Worm (Caenorhabditis elegans) whole organism, late embryonic: ENCODE data around the gene math-8.

Experiments
- C38D4.7 ChIP-seq: fragments of 200-800 bp; sonication (Bioruptor generic); optimal IDR thresholded peaks from 2 replicates; lab custom pipeline; 2018; ENCODE audit warnings: mild to moderate bottlenecking, missing genetic modification characterization, moderate library complexity, missing compliant biosample characterization
- F13H6.1 ChIP-seq: sonication (generic microtip); optimal IDR thresholded peaks from 2 replicates; lab custom pipeline; 2016; ENCODE audit warnings: missing genetic modification characterization, missing compliant biosample characterization
- pag-3 ChIP-seq: sonication (generic microtip); optimal IDR thresholded peaks from 2 replicates; lab custom pipeline; 2016; ENCODE audit warnings: missing compliant biosample characterization, missing genetic modification characterization, borderline replicate concordance
- pat-9 ChIP-seq: fragments of 200-800 bp; sonication (Bioruptor generic); optimal IDR thresholded peaks from 2 replicates; lab custom pipeline; 2018; ENCODE audit warnings: mild to moderate bottlenecking, missing genetic modification characterization, moderate library complexity, missing compliant biosample characterization
- pha-4 ChIP-seq: fragments of 150-350 bp; optimal IDR thresholded peaks from 2 replicates; lab custom pipeline; 2018; ENCODE audit warnings: missing biosample characterization, missing genetic modification reagents, missing genetic modification characterization
- rnt-1 ChIP-seq: sonication (generic microtip); optimal IDR thresholded peaks from 2 replicates; lab custom pipeline; 2016; ENCODE audit warnings: missing genetic modification characterization, missing compliant biosample characterization
- sdc-2 ChIP-seq: sonication (generic microtip); optimal IDR thresholded peaks from 2 replicates; lab custom pipeline; 2016; ENCODE audit warnings: missing genotype, missing genetic modification characterization, missing compliant biosample characterization
- tbx-2 ChIP-seq: sonication (generic microtip); optimal IDR thresholded peaks from 2 replicates; lab custom pipeline; 2016; ENCODE audit warnings: missing genetic modification characterization, missing compliant biosample characterization

ce11 chrII:1852503-1852902 lies 36.5 kb downstream of the math-8 start, which contains the start of gene C52E2.2:
- TF ChIP-seq pat-9 (tag; lab: Kevin White, UChicago) (no peak), F13H6.1 (tag; lab: Kevin White, UChicago) (no peak), rnt-1 (no peak), tbx-2 (tag; lab: Kevin White, UChicago) (no peak), pag-3 (tag; lab: Kevin White, UChicago) (no peak), sdc-2 (tag; lab: Kevin White, UChicago) (no peak), pha-4 (no peak), C38D4.7 (GFP tag; lab: Kevin White, UChicago) (no peak)
